Worm (Caenorhabditis elegans): ENCODE data around the gene T07G12.2.

The T07G12.2 gene

ce11 chrIV:10530648-10531047 is at the start of gene T07G12.2:
T07G12.2 (plus strand) TSS chrIV:10530709.
- TF ChIP-seq W03F9.2 (tag; optimal IDR thresholded peaks at IDR 0.05): no peak
- no peak for TF ChIP-seq dao-5 (tag; optimal IDR thresholded peaks at IDR 0.05)
- peak; percentile 6 for TF ChIP-seq him-1 (tag; optimal IDR thresholded peaks at IDR 0.05)

- TF ChIP-seq him-1 (tag; optimal IDR thresholded peaks at IDR 0.05): peak; percentile 68
- no peak for TF ChIP-seq dao-5 (tag; optimal IDR thresholded peaks at IDR 0.05)
Observed at ce11 chrIV:10481695-10482094, 48.8 kb upstream of the T07G12.2 start, which contains the start of gene egl-21. egl-21 (minus strand) TSS chrIV:10481844.

DNA sequence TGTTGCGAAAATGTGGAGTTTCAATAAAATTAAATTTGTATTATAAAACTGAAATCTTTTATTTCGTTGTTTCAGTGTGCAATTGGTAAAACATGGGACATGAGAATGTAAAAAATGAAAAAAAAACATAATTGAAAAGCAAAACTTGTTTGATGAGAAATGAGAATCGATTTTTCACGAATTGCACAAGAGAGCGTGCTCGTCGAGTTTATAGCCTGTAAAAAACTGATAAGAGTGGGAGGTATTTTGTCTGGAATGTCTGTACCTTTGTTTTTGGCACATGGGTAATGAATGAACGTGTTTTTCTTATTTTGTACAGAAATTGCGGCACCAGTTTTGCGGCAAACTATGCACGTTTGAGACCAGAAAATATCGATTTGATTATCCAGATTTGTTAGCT is 47.9 kb upstream of the T07G12.2 start:
- TF ChIP-seq W03F9.2 (tag; optimal IDR thresholded peaks at IDR 0.05) (no peak), him-1 (tag; optimal IDR thresholded peaks at IDR 0.05) (no peak), dao-5 (tag; optimal IDR thresholded peaks at IDR 0.05) (no peak)

- peak; percentile 47 for TF ChIP-seq him-1 (tag; optimal IDR thresholded peaks at IDR 0.05)
- TF ChIP-seq dao-5 (tag; optimal IDR thresholded peaks at IDR 0.05): no peak
- TF ChIP-seq W03F9.2 (tag; optimal IDR thresholded peaks at IDR 0.05): peak; percentile 95
Observed at ce11 chrIV:10483607-10484117, 46.8 kb upstream of the T07G12.2 start, which contains the start of the genes F01D4.5 and ced-5. F01D4.5 (minus strand) TSS chrIV:10483657. ced-5 (plus strand) TSS chrIV:10484110.

ce11 chrIV:10489409-10489808 is 41.1 kb upstream of the T07G12.2 start:
- no peak for TF ChIP-seq him-1 (tag; optimal IDR thresholded peaks at IDR 0.05)

ce11 chrIV:10498401-10498800 is 32.1 kb upstream of the T07G12.2 start:
- TF ChIP-seq dao-5 (tag; optimal IDR thresholded peaks at IDR 0.05) (no peak), W03F9.2 (tag; optimal IDR thresholded peaks at IDR 0.05) (no peak), him-1 (tag; optimal IDR thresholded peaks at IDR 0.05) (no peak)

ce11 chrIV:10499948-10500356 is 30.6 kb upstream of the T07G12.2 start:
- TF ChIP-seq W03F9.2 (tag; optimal IDR thresholded peaks at IDR 0.05) (no peak), him-1 (tag; optimal IDR thresholded peaks at IDR 0.05) (peak; percentile 85)

- no peak for TF ChIP-seq W03F9.2 (tag; optimal IDR thresholded peaks at IDR 0.05)
- TF ChIP-seq him-1 (tag; optimal IDR thresholded peaks at IDR 0.05): no peak
- TF ChIP-seq dao-5 (tag; optimal IDR thresholded peaks at IDR 0.05): no peak
Observed at ce11 chrIV:10500481-10500880, 30.0 kb upstream of the T07G12.2 start.

ce11 chrIV:10501550-10502240 is 28.8 kb upstream of the T07G12.2 start, which contains the start of gene tax-6:
tax-6 (minus strand) TSS chrIV:10501600.
- TF ChIP-seq W03F9.2 (tag; optimal IDR thresholded peaks at IDR 0.05) (no peak), dao-5 (tag; optimal IDR thresholded peaks at IDR 0.05) (no peak), him-1 (tag; optimal IDR thresholded peaks at IDR 0.05) (no peak)

- TF ChIP-seq W03F9.2 (tag; optimal IDR thresholded peaks at IDR 0.05) (peak; percentile 4), him-1 (tag; optimal IDR thresholded peaks at IDR 0.05) (no peak)
Observed at ce11 chrIV:10502345-10502744, 28.2 kb upstream of the T07G12.2 start.

ce11 chrIV:10503750-10504232 is 26.7 kb upstream of the T07G12.2 start:
- TF ChIP-seq W03F9.2 (tag; optimal IDR thresholded peaks at IDR 0.05) (no peak), dao-5 (tag; optimal IDR thresholded peaks at IDR 0.05) (no peak), him-1 (tag; optimal IDR thresholded peaks at IDR 0.05) (peak; percentile 70)

ce11 chrIV:10505016-10505415 is 25.5 kb upstream of the T07G12.2 start:
- TF ChIP-seq him-1 (tag; optimal IDR thresholded peaks at IDR 0.05) (no peak), dao-5 (tag; optimal IDR thresholded peaks at IDR 0.05) (no peak), W03F9.2 (tag; optimal IDR thresholded peaks at IDR 0.05) (no peak)

DNA sequence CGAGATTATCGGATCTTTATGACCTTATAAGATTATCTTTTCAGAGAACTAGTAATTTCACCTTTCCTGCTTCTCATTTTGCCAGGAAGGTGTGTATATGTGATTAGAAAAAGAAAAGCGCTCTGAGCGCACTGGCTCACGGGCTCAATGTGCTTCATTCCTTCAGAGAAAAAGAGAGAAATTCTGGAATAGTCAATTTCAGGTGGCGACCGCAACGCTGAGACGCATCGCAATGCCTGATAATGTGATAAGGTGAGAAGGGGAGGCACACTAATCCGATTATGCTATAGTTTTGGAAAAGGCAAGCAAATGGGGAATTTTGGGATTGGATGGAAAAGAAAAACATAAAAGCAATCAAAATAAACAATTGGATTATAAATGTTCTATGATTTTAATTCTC is 24.5 kb upstream of the T07G12.2 start:
- no peak for TF ChIP-seq dao-5 (tag; optimal IDR thresholded peaks at IDR 0.05)
- no peak for TF ChIP-seq him-1 (tag; optimal IDR thresholded peaks at IDR 0.05)
- no peak for TF ChIP-seq W03F9.2 (tag; optimal IDR thresholded peaks at IDR 0.05)

DNA sequence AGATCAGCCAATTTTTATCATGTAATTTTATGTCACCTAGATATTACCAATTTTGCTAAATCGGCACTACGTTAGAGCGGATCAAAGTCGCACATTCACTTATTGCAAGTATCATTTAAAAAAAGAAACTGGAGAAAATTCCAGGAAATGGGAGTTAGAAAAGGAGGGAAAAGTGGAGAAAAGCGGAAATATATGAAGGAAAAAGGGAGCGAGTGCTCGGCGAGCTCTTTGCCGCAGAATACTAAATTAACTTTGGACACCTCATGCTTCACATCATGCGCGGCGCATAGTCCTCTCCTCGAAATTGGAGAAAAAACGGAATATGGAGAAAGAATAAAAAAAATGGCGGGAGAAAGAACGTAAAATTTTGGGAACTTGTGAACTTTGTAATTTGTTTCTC is 22.9 kb upstream of the T07G12.2 start:
- TF ChIP-seq dao-5 (tag; optimal IDR thresholded peaks at IDR 0.05) (no peak), him-1 (tag; optimal IDR thresholded peaks at IDR 0.05) (peak; percentile 14)

ce11 chrIV:10511432-10511831 is 19.1 kb upstream of the T07G12.2 start:
- TF ChIP-seq him-1 (tag; optimal IDR thresholded peaks at IDR 0.05) (no peak), W03F9.2 (tag; optimal IDR thresholded peaks at IDR 0.05) (no peak), dao-5 (tag; optimal IDR thresholded peaks at IDR 0.05) (no peak)

Data from whole organism, L4/young adult.